Worm (Caenorhabditis elegans) whole organism, midembryonic: Measurements from ENCODE around the gene rbm-25.

ENCODE experiments used
- T22C8.4 ChIP-seq: fragments of 200-800 bp; sonication (Bioruptor generic); IDR thresholded peaks from 2 replicates; pipeline ENCODE4 v1.3.6; 2022; ENCODE audit warnings: missing genetic modification characterization, missing compliant biosample characterization
- cog-1 ChIP-seq: sonication (generic microtip); optimal IDR thresholded peaks from 2 replicates; lab custom pipeline; 2016; ENCODE audit warnings: missing genetic modification characterization, missing compliant biosample characterization
- flt-1 ChIP-seq: fragments of 200-800 bp; sonication (Bioruptor generic); IDR thresholded peaks from 2 replicates; pipeline ENCODE4 v1.3.6; 2022; ENCODE audit warnings: missing genetic modification characterization, missing compliant biosample characterization
- klf-2 ChIP-seq: fragments of 200-800 bp; sonication (Bioruptor generic); conservative IDR thresholded peaks from 2 replicates; pipeline ENCODE4 v1.3.6; 2022; ENCODE audit warnings: missing genetic modification reagents, missing genetic modification characterization, missing compliant biosample characterization
- med-1 ChIP-seq: sonication (generic microtip); optimal IDR thresholded peaks from 2 replicates; lab custom pipeline; 2017; ENCODE audit warnings: missing genetic modification characterization, mild to moderate bottlenecking, missing compliant biosample characterization, antibody characterized with exemption, missing genetic modification reagents; ENCODE audit not compliant: insufficient read depth
- ref-1 ChIP-seq: fragments of 200-800 bp; sonication (Bioruptor generic); conservative IDR thresholded peaks from 2 replicates; pipeline ENCODE4 v1.3.6; 2022; ENCODE audit warnings: missing genetic modification reagents, missing genetic modification characterization, missing compliant biosample characterization
- tab-1 ChIP-seq: fragments of 200-800 bp; sonication (Bioruptor generic); IDR thresholded peaks from 2 replicates; pipeline ENCODE4 v1.3.6; 2022; ENCODE audit warnings: missing genetic modification characterization, missing compliant biosample characterization
- ztf-23 ChIP-seq: fragments of 200-800 bp; sonication (Bioruptor generic); IDR thresholded peaks from 2 replicates; pipeline ENCODE4 v1.3.6; 2022; ENCODE audit warnings: missing genetic modification reagents, missing genetic modification characterization, missing compliant biosample characterization
- ztf-29 ChIP-seq: fragments of 200-800 bp; sonication (Bioruptor generic); IDR thresholded peaks from 2 replicates; pipeline ENCODE4 v1.3.6; 2022; ENCODE audit warnings: missing genetic modification reagents, missing genetic modification characterization, missing compliant biosample characterization

Gene rbm-25

DNA sequence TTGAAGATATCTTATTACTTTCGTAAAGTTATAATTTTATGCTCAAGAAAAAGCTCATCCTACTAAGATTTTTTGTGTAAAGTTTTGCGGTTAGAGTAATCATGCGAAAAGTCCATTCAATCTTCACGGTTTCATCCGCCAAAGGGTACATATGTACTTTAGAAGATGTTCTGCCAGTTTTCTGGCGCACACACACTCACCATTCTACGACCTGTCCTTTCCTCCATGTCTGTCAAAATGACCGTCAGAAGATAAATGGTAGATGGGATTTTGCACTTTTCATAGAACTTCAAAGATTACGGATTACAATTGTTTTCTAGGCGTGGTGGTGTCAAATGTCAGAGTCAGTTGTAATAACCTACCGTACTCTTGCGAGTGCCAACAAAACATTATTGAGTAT, 39.5 kb downstream of the rbm-25 start:
- TF ChIP-seq ref-1 (GFP tag; lab: Robert Waterston, UW) (no peak), ztf-23 (no peak), flt-1 (GFP tag; lab: Robert Waterston, UW) (no peak), klf-2 (GFP tag; lab: Robert Waterston, UW) (no peak), tab-1 (GFP tag; lab: Robert Waterston, UW) (no peak), cog-1 (no peak), ztf-29 (GFP tag; lab: Robert Waterston, UW) (no peak), med-1 (GFP tag; lab: Kevin White, UChicago) (no peak), T22C8.4 (GFP tag; lab: Robert Waterston, UW) (no peak)

DNA sequence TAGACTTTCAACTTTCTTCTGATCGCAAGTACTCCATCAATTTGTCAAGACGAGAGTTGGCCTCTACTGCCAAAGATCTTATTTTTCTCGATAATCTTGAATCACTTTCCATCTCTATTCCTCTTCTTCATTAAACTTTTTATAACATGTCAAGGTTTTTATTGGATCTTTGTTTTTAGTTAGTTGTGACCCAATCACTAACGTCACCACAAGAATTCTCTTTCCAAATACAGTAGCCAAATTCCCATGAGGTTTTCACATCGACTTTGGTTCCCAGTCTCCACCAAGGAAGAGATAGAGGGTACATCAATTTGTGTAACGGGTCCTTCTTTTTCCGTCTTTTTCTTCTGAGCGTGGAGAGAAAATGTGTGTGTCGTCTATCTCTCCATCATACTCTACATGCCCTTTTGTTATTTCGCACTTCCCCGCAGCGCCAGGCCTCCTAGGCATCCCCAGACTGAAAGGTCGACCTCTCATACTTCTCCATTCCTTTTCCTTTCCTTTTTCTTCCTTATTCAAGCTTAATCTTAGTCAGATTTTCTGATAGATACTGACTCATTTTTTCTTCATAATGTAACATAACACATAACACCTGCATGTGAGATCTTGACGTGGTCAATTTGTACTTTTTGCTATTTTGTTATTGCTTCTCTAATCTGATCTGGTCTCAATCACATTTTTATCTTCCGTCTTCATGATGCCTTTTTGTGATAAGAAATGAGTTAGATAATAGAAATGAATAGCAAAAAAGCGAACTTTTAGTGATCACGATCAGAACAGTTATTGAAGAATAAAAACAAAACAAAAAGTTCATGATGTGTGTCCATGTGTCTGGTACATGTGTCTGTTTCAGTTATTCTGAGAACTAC, 41.2 kb downstream of the rbm-25 start:
- no peak for TF ChIP-seq tab-1 (GFP tag; lab: Robert Waterston, UW)
- no peak for TF ChIP-seq med-1 (GFP tag; lab: Kevin White, UChicago)

DNA sequence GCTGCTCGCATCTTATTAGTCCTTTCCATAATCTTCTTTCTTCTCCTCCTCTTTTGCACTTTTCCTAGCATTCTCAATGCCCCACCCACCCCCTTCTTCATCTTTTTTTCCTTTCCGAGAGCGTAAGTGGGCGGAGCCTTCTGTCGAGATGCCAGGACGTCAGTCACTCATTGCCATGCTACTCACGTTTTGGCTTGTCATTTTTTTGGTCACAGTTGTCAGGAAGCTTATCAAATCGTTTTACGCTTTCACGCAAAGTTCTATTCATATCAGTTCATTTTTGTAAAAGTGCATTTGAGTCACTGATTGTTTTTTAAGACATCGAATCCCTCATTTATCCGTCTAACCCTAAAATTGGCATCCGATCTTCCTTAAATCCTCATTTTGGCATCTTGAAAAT, 42.0 kb downstream of the rbm-25 start:
- TF ChIP-seq med-1 (GFP tag; lab: Kevin White, UChicago): no peak
- no peak for TF ChIP-seq ztf-29 (GFP tag; lab: Robert Waterston, UW)
- TF ChIP-seq T22C8.4 (GFP tag; lab: Robert Waterston, UW): no peak
- TF ChIP-seq ztf-23: no peak
- no peak for TF ChIP-seq tab-1 (GFP tag; lab: Robert Waterston, UW)
- no peak for TF ChIP-seq ref-1 (GFP tag; lab: Robert Waterston, UW)
- TF ChIP-seq flt-1 (GFP tag; lab: Robert Waterston, UW): no peak

DNA sequence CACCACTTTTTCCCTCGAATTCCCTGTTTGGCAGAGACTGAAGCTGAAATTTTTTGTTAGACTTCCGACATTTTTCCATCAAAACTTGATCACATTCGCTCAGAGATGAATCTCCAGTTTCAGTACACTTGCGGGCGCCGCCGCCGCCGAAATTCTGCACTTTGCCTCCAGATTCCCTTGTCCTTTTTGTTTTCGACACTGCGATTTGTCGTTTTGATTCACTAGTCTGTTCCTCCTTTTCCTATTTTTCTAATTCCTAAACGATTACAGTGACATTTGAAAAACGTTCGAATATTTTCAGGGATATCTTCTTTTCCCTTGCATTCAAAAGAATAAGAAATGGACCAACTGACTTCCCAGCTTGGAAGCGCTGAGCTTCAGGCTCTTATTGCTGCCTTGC, 42.7 kb downstream of the rbm-25 start, which contains the start of gene F45D3.2:
F45D3.2 (plus strand) TSS at position 301 of the 400 bp plus-strand sequence.
- TF ChIP-seq cog-1: no peak
- no peak for TF ChIP-seq flt-1 (GFP tag; lab: Robert Waterston, UW)
- no peak for TF ChIP-seq T22C8.4 (GFP tag; lab: Robert Waterston, UW)
- TF ChIP-seq med-1 (GFP tag; lab: Kevin White, UChicago): no peak
- no peak for TF ChIP-seq ztf-29 (GFP tag; lab: Robert Waterston, UW)
- TF ChIP-seq tab-1 (GFP tag; lab: Robert Waterston, UW): no peak
- no peak for TF ChIP-seq klf-2 (GFP tag; lab: Robert Waterston, UW)
- TF ChIP-seq ref-1 (GFP tag; lab: Robert Waterston, UW): no peak
- TF ChIP-seq ztf-23: no peak

DNA sequence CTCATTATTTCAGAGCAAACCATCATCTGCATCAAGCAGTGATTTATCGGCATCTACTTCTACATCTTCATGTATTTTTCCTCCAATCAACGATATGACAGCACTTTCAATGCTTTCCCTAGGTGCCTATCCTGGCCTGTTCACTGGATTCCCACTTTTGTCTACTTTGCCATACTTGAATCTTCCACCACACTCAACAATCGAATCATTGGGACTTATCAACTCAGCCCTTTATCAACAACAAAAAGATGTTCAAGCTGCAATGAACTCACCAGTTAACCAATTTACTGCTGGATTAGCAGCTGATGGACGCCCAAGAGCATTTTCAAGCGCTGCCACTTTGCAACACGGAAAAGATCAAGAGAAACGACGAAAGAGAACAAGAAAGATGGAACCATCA, 43.2 kb downstream of the rbm-25 start:
- TF ChIP-seq ztf-23 (no peak), cog-1 (no peak), T22C8.4 (GFP tag; lab: Robert Waterston, UW) (no peak), med-1 (GFP tag; lab: Kevin White, UChicago) (no peak), tab-1 (GFP tag; lab: Robert Waterston, UW) (no peak), flt-1 (GFP tag; lab: Robert Waterston, UW) (no peak), ref-1 (GFP tag; lab: Robert Waterston, UW) (no peak), klf-2 (GFP tag; lab: Robert Waterston, UW) (no peak), ztf-29 (GFP tag; lab: Robert Waterston, UW) (no peak)

DNA sequence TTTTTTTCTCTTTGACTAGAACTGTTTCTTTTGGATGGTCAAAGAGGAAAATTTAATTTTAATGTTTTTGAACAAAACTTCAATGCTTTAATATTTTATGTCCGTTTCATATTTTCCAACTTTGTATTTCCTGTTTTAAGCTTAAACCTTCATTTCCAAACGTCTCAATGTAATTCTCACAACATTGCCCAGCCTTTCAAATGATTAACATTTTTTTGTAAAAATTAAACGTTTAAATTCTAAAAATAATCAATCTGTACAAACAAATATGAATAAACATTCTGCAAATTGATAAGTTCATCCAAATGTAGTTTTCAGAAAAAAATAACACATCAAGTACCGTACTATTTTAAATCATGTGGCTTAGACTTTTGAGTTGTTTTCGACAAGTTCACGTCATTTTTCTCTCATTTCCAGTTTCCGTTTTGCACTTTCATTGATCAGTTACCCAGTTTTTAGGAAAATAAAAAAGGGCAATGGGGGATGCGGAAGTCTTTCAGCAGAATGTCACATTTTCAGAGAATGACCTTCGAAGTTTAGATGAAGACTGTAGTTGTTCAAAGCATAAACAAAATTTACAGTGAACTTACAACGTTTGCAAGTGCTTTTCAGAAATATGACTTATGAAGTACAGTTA, 44.8 kb downstream of the rbm-25 start:
- TF ChIP-seq flt-1 (GFP tag; lab: Robert Waterston, UW): no peak
- no peak for TF ChIP-seq ref-1 (GFP tag; lab: Robert Waterston, UW)
- TF ChIP-seq ztf-29 (GFP tag; lab: Robert Waterston, UW): no peak
- TF ChIP-seq tab-1 (GFP tag; lab: Robert Waterston, UW): no peak
- no peak for TF ChIP-seq klf-2 (GFP tag; lab: Robert Waterston, UW)
- TF ChIP-seq cog-1: no peak
- TF ChIP-seq med-1 (GFP tag; lab: Kevin White, UChicago): no peak
- no peak for TF ChIP-seq T22C8.4 (GFP tag; lab: Robert Waterston, UW)
- TF ChIP-seq ztf-23: no peak

DNA sequence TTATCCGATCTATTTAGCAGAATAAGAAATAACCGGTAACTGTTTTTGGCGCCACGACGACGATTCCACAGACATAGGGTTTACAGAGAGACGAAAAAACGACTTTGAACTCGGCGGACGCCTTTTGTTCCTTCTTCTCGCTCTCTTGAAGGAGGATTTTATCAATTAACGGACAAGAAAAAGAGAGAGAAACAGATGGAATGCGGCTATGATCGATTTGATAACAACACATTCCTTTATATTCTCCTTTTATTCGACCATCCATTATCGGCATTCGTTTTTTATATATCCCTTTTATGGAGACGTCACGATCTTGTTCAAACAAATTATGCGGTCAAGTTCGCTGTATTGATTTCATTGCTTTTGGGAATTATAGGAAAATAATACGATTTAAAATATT, 50.8 kb downstream of the rbm-25 start:
- TF ChIP-seq ref-1 (GFP tag; lab: Robert Waterston, UW) (no peak), ztf-23 (no peak), flt-1 (GFP tag; lab: Robert Waterston, UW) (no peak), klf-2 (GFP tag; lab: Robert Waterston, UW) (no peak), T22C8.4 (GFP tag; lab: Robert Waterston, UW) (no peak), tab-1 (GFP tag; lab: Robert Waterston, UW) (no peak), med-1 (GFP tag; lab: Kevin White, UChicago) (no peak), cog-1 (no peak), ztf-29 (GFP tag; lab: Robert Waterston, UW) (no peak)

DNA sequence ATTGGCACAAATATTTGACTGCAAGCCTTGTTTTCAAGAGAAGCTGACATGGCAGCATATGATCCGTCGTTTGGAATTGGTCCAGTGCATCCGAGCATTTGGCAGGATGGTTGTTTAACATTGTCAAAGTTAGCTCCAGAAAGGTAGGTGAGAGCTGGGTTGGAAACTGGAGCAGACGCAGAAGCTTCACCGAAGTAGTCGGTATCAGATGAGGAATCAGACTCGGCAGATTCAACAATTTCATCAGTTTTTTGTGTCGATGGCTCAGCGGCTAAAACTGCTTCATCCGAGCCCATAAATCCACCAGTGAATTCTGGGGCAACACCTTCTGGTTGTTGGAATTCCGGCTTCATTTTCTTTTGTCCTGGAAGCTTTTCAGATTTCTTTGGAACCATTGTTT, 51.6 kb downstream of the rbm-25 start:
- no peak for TF ChIP-seq med-1 (GFP tag; lab: Kevin White, UChicago)
- no peak for TF ChIP-seq klf-2 (GFP tag; lab: Robert Waterston, UW)
- no peak for TF ChIP-seq ref-1 (GFP tag; lab: Robert Waterston, UW)
- TF ChIP-seq tab-1 (GFP tag; lab: Robert Waterston, UW): no peak
- TF ChIP-seq ztf-23: no peak
- no peak for TF ChIP-seq T22C8.4 (GFP tag; lab: Robert Waterston, UW)
- no peak for TF ChIP-seq cog-1
- TF ChIP-seq flt-1 (GFP tag; lab: Robert Waterston, UW): no peak
- TF ChIP-seq ztf-29 (GFP tag; lab: Robert Waterston, UW): no peak
